Fruit fly (Drosophila melanogaster) whole organism, embryonic: ENCODE data around the gene Lcp65Ag1.

Source experiments
- CG12104 ChIP-seq: fragments of 200-800 bp; sonication (Bioruptor generic); optimal IDR thresholded peaks from 3 replicates; lab custom pipeline; 2016; ENCODE audit warnings: missing biosample characterization, missing genetic modification characterization
- CG17359 ChIP-seq: fragments of 200-800 bp; sonication (Bioruptor generic); optimal IDR thresholded peaks from 3 replicates; lab custom pipeline; 2018; ENCODE audit warnings: missing biosample characterization, mild to moderate bottlenecking, missing genetic modification characterization, moderate library complexity
- CG31441 ChIP-seq: fragments of 200-800 bp; sonication (Bioruptor generic); IDR thresholded peaks from 2 replicates; pipeline ENCODE4 v1.3.6; 2022; ENCODE audit warnings: missing biosample characterization, missing genetic modification characterization
- CG4360 ChIP-seq: fragments of 200-800 bp; sonication (Bioruptor generic); IDR thresholded peaks from 2 replicates; pipeline ENCODE4 v1.3.6; 2022; ENCODE audit warnings: missing biosample characterization, missing genetic modification characterization
- H2.0 ChIP-seq: fragments of 200-800 bp; sonication (Bioruptor generic); IDR thresholded peaks from 2 replicates; pipeline ENCODE4 v1.3.6; 2022; ENCODE audit warnings: missing biosample characterization, missing genetic modification characterization
- HmgZ ChIP-seq: fragments of 200-800 bp; sonication (Bioruptor generic); optimal IDR thresholded peaks from 2 replicates; lab custom pipeline; 2018; ENCODE audit warnings: missing biosample characterization, mild to moderate bottlenecking, missing genetic modification characterization
- Hr78 ChIP-seq, 2 experiments: fragments of 200-800 bp in 1 of 2; fragments of >200 bp in 1 of 2; sonication (Bioruptor generic) in 1 of 2; optimal IDR thresholded peaks; 2 replicates each; lab custom pipeline; 2017 to 2019; ENCODE audit warnings: missing biosample characterization in 2 of 2, missing genetic modification characterization in 2 of 2, mild to moderate bottlenecking in 1 of 2, moderate library complexity in 1 of 2
- PHDP ChIP-seq: fragments of 200-800 bp; sonication (Bioruptor generic); optimal IDR thresholded peaks from 3 replicates; lab custom pipeline; 2018; ENCODE audit warnings: missing biosample characterization, mild to moderate bottlenecking, missing genetic modification characterization, moderate library complexity
- bcd ChIP-seq: fragments of 200-800 bp; sonication (Bioruptor generic); optimal IDR thresholded peaks from 2 replicates; lab custom pipeline; 2017; ENCODE audit warnings: missing biosample characterization, mild to moderate bottlenecking, missing genetic modification characterization
- scrt ChIP-seq: fragments of 200-800 bp; sonication (Bioruptor generic); optimal IDR thresholded peaks from 2 replicates; lab custom pipeline; 2018; ENCODE audit warnings: missing biosample characterization, mild to moderate bottlenecking, missing genetic modification characterization, moderate library complexity

DNA sequence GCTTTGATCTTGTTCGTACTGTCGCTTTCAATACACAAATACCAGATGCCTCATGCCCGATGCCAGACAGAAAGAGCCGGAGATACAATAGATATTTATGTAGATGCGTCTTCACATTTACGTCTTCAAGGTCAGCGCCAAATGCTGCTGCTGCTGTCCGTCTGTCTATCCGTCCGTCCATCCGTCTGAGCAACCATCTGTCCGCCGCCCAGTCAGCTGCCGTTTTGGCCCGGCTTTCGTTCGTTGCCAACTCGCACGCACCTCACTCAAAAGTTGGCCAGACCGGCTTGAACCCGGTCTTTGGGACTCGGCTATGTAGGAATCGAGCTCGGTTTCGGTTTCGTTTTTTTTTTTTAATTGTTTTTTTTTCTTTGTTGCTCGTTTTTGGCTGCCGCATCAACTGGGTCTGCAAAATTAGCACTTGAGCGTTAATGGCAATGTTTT, 19.9 kb upstream of the Lcp65Ag1 start:
- TF ChIP-seq CG12104 (GFP tag; lab: Kevin White, UChicago) (no peak), scrt (GFP tag; lab: Kevin White, UChicago) (no peak), CG4360 (no peak), CG31441 (GFP tag; lab: Robert Waterston, UW) (no peak), PHDP (no peak), Hr78 (GFP tag; optimal IDR thresholded peaks at IDR 0.05; lab: Kevin White, UChicago) (no peak), CG17359 (tag; lab: Kevin White, UChicago) (no peak), HmgZ (tag; lab: Kevin White, UChicago) (no peak), bcd (GFP tag; lab: Kevin White, UChicago) (no peak), H2.0 (GFP tag; lab: Robert Waterston, UW) (no peak)
